Fruit fly (Drosophila melanogaster): ENCODE data around the gene CG3568.

CG3568 gene

DNA sequence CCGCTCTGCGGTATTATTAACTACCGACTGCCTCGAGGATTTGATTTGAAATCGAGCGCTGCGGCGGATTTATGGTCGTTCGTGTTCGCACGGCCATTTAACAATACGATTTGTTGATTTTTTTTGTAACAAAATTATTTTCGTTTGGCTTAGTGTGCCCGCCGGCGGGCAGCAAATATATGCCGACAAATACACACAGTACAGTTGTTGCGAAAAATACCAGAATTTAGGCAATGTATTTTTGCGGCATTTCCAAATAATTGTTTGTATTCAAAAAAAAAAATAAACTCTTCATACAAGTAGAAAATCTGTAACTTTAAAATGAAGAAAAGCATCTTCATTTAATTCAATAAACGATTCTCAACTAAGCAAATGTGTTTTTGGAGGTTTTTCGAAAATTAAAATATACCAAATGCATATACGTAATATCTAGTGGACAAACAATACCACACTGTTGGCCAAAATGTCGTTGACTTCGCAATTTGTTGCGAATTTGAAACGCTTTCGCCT is 6.2 kb downstream of the CG3568 start, which contains the start of the genes Usf and CG15912 (continued):
- TF ChIP-seq Pdp1 (GFP tag; optimal IDR thresholded peaks at IDR 0.05): peak in 1 of 2 experiments; percentile 53
- no peak for TF ChIP-seq toy (GFP tag; IDR thresholded peaks at IDR 0.05)
- TF ChIP-seq CG9797 (GFP tag; optimal IDR thresholded peaks at IDR 0.05): peak; percentile 77

DNA sequence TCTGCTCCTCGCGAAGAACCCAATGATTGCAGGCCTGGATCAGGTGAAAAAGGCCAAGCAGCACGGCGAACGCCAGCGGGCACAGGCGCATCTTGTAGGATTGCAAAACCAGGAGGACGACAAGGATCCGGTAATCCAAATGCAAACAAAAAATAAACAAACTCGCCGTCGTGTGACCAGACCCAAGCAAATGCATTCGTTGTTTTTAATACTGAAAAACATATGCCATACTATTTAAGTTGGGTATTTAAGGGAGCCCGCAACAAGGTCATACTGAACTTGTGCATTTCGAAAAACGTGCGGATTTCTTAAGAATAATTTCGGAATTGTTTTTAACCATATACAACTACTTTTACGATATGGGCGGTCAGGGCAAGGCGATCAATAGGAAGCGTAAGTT is 9.3 kb downstream of the CG3568 start, which contains the start of the genes CG11436 and CG3527:
Gene CG11436 (minus strand): TSS at position 162 of the 400 bp plus-strand sequence.
Gene CG3527 (plus strand): TSS at position 257 of the 400 bp plus-strand sequence.
- TF ChIP-seq MESR4 (GFP tag; optimal IDR thresholded peaks at IDR 0.05) (peak; percentile 72), CG13287 (GFP tag; IDR thresholded peaks at IDR 0.05; ENCODE audit: partially characterized antibody) (peak; percentile 30; the same call in 1 of the 2 replicates), BEAF-32 (GFP tag; optimal IDR thresholded peaks at IDR 0.05) (peak; percentile 20), Pdp1 (GFP tag; optimal IDR thresholded peaks at IDR 0.05) (peak in 1 of 2 experiments; percentile 30), HmgZ (tag; optimal IDR thresholded peaks at IDR 0.05) (peak; percentile 6), ERR (GFP tag; optimal IDR thresholded peaks at IDR 0.05) (no peak), dm (GFP tag; optimal IDR thresholded peaks at IDR 0.05) (peak; percentile 7), pzg (GFP tag; optimal IDR thresholded peaks at IDR 0.05) (peak; percentile 66), zfh1 (GFP tag; IDR thresholded peaks at IDR 0.05) (0 out of 3 replicates have a peak, but pooled peaks have one; percentile 8), MBD-R2 (GFP tag; IDR thresholded peaks at IDR 0.05) (peak; percentile 81), Med (GFP tag) (peak; percentile 70), CG9797 (GFP tag; optimal IDR thresholded peaks at IDR 0.05) (peak; percentile 75), E2f2 (GFP tag; IDR thresholded peaks at IDR 0.05) (peak; percentile 52), Spps (tag; optimal IDR thresholded peaks at IDR 0.05) (no peak), CG4617 (GFP tag; optimal IDR thresholded peaks at IDR 0.05; ENCODE audit: borderline replicate concordance) (peak; percentile 67), CG15514 (GFP tag; optimal IDR thresholded peaks at IDR 0.05) (peak; percentile 15), gfzf (GFP tag; optimal IDR thresholded peaks at IDR 0.05) (peak; percentile 86), Ets97D (GFP tag; optimal IDR thresholded peaks at IDR 0.05) (peak; percentile 12), CG14710 (tag; optimal IDR thresholded peaks at IDR 0.05) (peak; percentile 5), CG6175 (GFP tag; IDR thresholded peaks at IDR 0.05) (no peak), CG6854 (GFP tag; optimal IDR thresholded peaks at IDR 0.05) (no peak), CG18619 (GFP tag; optimal IDR thresholded peaks at IDR 0.05) (no peak), Sin3A (optimal IDR thresholded peaks at IDR 0.05) (peak; percentile 28), CG1603 (tag; optimal IDR thresholded peaks at IDR 0.05) (peak; percentile 27), CTCF (GFP tag; optimal IDR thresholded peaks at IDR 0.05) (peak; percentile 31), stwl (tag; optimal IDR thresholded peaks at IDR 0.05) (peak; percentile 44), CG16815 (GFP tag; optimal IDR thresholded peaks at IDR 0.05) (no peak), Myb (GFP tag; optimal IDR thresholded peaks at IDR 0.05) (peak; percentile 45), trem (tag; optimal IDR thresholded peaks at IDR 0.05) (peak; percentile 33), Dp (GFP tag; optimal IDR thresholded peaks at IDR 0.05) (peak; percentile 53), dpn (GFP tag; optimal IDR thresholded peaks at IDR 0.05) (no peak), YL-1 (GFP tag; optimal IDR thresholded peaks at IDR 0.05) (peak; percentile 31), CG11398 (GFP tag; optimal IDR thresholded peaks at IDR 0.05) (no peak), Dad (GFP tag; optimal IDR thresholded peaks at IDR 0.05) (no peak)

DNA sequence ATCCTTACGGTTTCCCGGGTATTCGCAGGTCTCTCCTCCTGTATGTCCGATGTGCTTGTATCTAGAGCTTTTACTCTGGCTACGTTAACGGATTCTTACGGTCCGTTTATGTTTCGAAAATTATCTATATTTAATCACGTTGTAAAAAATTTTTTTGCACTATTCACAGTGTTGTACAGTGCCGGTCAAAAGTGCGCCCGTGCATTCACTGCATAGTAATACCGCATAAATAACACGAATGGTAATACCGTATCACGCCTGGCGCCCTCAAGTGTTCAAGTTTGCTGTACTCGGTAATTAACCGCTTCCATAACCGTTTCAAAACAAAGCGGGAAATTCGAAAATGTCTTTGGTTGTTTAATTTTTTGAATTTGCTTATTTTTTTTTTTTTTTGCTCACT is 11.6 kb downstream of the CG3568 start, which contains the start of gene CG11444:
Gene CG11444 (minus strand): TSS at position 400 of the 400 bp plus-strand sequence.
- TF ChIP-seq CG12744 (GFP tag; optimal IDR thresholded peaks at IDR 0.05) (no peak), Camta (GFP tag; optimal IDR thresholded peaks at IDR 0.05) (peak; percentile 11), grau (tag; optimal IDR thresholded peaks at IDR 0.05) (peak; percentile 25), CG31388 (GFP tag; optimal IDR thresholded peaks at IDR 0.05) (no peak), BtbVII (GFP tag; optimal IDR thresholded peaks at IDR 0.05) (no peak), CG1792 (GFP tag; optimal IDR thresholded peaks at IDR 0.05) (no peak), Xbp1 (GFP tag; optimal IDR thresholded peaks at IDR 0.05) (peak; percentile 61), ase (GFP tag; IDR thresholded peaks at IDR 0.05) (no peak), vfl (GFP tag; optimal IDR thresholded peaks at IDR 0.05) (peak; percentile 50), CG17385 (GFP tag; optimal IDR thresholded peaks at IDR 0.05) (no peak), bsh (GFP tag; optimal IDR thresholded peaks at IDR 0.05) (peak in 1 of 2 experiments; percentile 20), hbn (GFP tag; IDR thresholded peaks at IDR 0.05; ENCODE audit: partially characterized antibody) (no peak), pros (GFP tag; optimal IDR thresholded peaks at IDR 0.05) (no peak), nau (GFP tag; optimal IDR thresholded peaks at IDR 0.05) (no peak), Doc2 (GFP tag; IDR thresholded peaks at IDR 0.05) (no peak)
